Worm (Caenorhabditis elegans) whole organism, L2 larva: ENCODE results near the gene K02D10.2.
A peak's percentile ranks its signal among the peaks of the same experiment; 100 is the strongest.

ENCODE experiments used
- C34F6.9 ChIP-seq: fragments of 150-350 bp; optimal IDR thresholded peaks from 2 replicates; lab custom pipeline; 2014; ENCODE audit warnings: missing biosample characterization, missing genetic modification characterization
- F13H6.1 ChIP-seq: sonication (generic microtip); optimal IDR thresholded peaks from 2 replicates; lab custom pipeline; 2016; ENCODE audit warnings: missing genetic modification characterization, missing compliant biosample characterization
- Y55F3AM.14 ChIP-seq: fragments of 200-800 bp; sonication (Bioruptor generic); optimal IDR thresholded peaks from 2 replicates; lab custom pipeline; 2018; ENCODE audit warnings: mild to moderate bottlenecking, missing genetic modification characterization, missing compliant biosample characterization
- alr-1 ChIP-seq: fragments of 150-350 bp; optimal IDR thresholded peaks from 2 replicates; lab custom pipeline; 2014; ENCODE audit warnings: missing biosample characterization, missing genetic modification characterization
- ama-1 ChIP-seq: fragments of 150-350 bp; optimal IDR thresholded peaks from 2 replicates; lab custom pipeline; 2018; ENCODE audit warnings: inconsistent platforms
- blmp-1 ChIP-seq: sonication (generic microtip); optimal IDR thresholded peaks from 2 replicates; lab custom pipeline; 2017; ENCODE audit warnings: missing genetic modification characterization, mild to moderate bottlenecking, missing compliant biosample characterization, antibody characterized with exemption, moderate library complexity; ENCODE audit not compliant: insufficient read depth
- ceh-16 ChIP-seq: fragments of 150-350 bp; optimal IDR thresholded peaks from 2 replicates; lab custom pipeline; 2014; ENCODE audit warnings: missing biosample characterization, missing genetic modification characterization
- ceh-82 ChIP-seq: fragments of 150-350 bp; optimal IDR thresholded peaks from 2 replicates; lab custom pipeline; 2014; ENCODE audit warnings: missing biosample characterization, missing genetic modification characterization
- crh-2 ChIP-seq: sonication (generic microtip); optimal IDR thresholded peaks from 2 replicates; lab custom pipeline; 2017; ENCODE audit warnings: missing biosample characterization, missing genetic modification characterization
- dmd-4 ChIP-seq: sonication (generic microtip); optimal IDR thresholded peaks from 2 replicates; lab custom pipeline; 2017; ENCODE audit warnings: missing biosample characterization, missing genetic modification characterization
- egl-27 ChIP-seq: sonication (generic microtip); optimal IDR thresholded peaks from 3 replicates; lab custom pipeline; 2017; ENCODE audit warnings: missing biosample characterization, missing genetic modification reagents, missing genetic modification characterization
- elt-1 ChIP-seq: fragments of 150-350 bp; optimal IDR thresholded peaks from 2 replicates; lab custom pipeline; 2014; ENCODE audit warnings: missing biosample characterization, missing genetic modification characterization
- elt-3 ChIP-seq: sonication (generic microtip); optimal IDR thresholded peaks from 2 replicates; lab custom pipeline; 2017; ENCODE audit warnings: missing biosample characterization, missing genetic modification characterization
- fos-1 ChIP-seq: fragments of 150-350 bp; optimal IDR thresholded peaks from 2 replicates; lab custom pipeline; 2014; ENCODE audit warnings: missing biosample characterization, missing genetic modification characterization
- gmeb-1 ChIP-seq: fragments of 150-350 bp; optimal IDR thresholded peaks from 2 replicates; lab custom pipeline; 2014; ENCODE audit warnings: missing biosample characterization, missing genetic modification characterization
- lin-11 ChIP-seq: fragments of 150-350 bp; sonication (generic microtip); optimal IDR thresholded peaks from 2 replicates; lab custom pipeline; 2014; ENCODE audit warnings: missing biosample characterization, missing genetic modification characterization, inconsistent platforms, mixed read lengths
- lin-13 ChIP-seq: fragments of 150-350 bp; optimal IDR thresholded peaks from 2 replicates; lab custom pipeline; 2014; ENCODE audit warnings: missing biosample characterization, missing genetic modification reagents, missing genetic modification characterization
- lin-39 ChIP-seq: fragments of 150-350 bp; optimal IDR thresholded peaks from 2 replicates; lab custom pipeline; 2014; ENCODE audit warnings: missing biosample characterization, missing genetic modification reagents, missing genetic modification characterization
- lsy-2 ChIP-seq, 2 experiments: fragments of 150-350 bp in 1 of 2; sonication (generic microtip) in 1 of 2; optimal IDR thresholded peaks; 2 replicates each; lab custom pipeline; 2014 to 2017; ENCODE audit warnings: missing biosample characterization in 2 of 2, missing genetic modification characterization in 2 of 2
- mdl-1 ChIP-seq, 2 experiments: fragments of 150-350 bp in 1 of 2; sonication (generic microtip) in 1 of 2; optimal IDR thresholded peaks; 2 replicates each; lab custom pipeline; 2017; ENCODE audit warnings: missing biosample characterization in 2 of 2, missing genetic modification characterization in 2 of 2
- nhr-10 ChIP-seq: sonication (generic microtip); optimal IDR thresholded peaks from 2 replicates; lab custom pipeline; 2017; ENCODE audit warnings: missing biosample characterization, missing genetic modification characterization
- nhr-11 ChIP-seq: fragments of 150-350 bp; optimal IDR thresholded peaks from 2 replicates; lab custom pipeline; 2014; ENCODE audit warnings: missing biosample characterization, missing genetic modification characterization
- nhr-12 ChIP-seq: fragments of 150-350 bp; optimal IDR thresholded peaks from 2 replicates; lab custom pipeline; 2014; ENCODE audit warnings: missing biosample characterization, missing genetic modification characterization
- nhr-129 ChIP-seq: fragments of 150-350 bp; optimal IDR thresholded peaks from 2 replicates; lab custom pipeline; 2014; ENCODE audit warnings: missing biosample characterization, missing genetic modification characterization
- nhr-21 ChIP-seq: fragments of 150-350 bp; optimal IDR thresholded peaks from 2 replicates; lab custom pipeline; 2014; ENCODE audit warnings: missing biosample characterization, missing genetic modification characterization
- nhr-23 ChIP-seq: fragments of 150-350 bp; optimal IDR thresholded peaks from 2 replicates; lab custom pipeline; 2014; ENCODE audit warnings: missing biosample characterization, missing genetic modification reagents, missing genetic modification characterization
- nhr-237 ChIP-seq: fragments of 150-350 bp; optimal IDR thresholded peaks from 2 replicates; lab custom pipeline; 2014; ENCODE audit warnings: missing biosample characterization, missing genetic modification characterization
- nhr-25 ChIP-seq: fragments of 150-350 bp; sonication (generic microtip); optimal IDR thresholded peaks from 3 replicates; lab custom pipeline; 2014; ENCODE audit warnings: missing biosample characterization, missing genetic modification characterization
- nhr-6 ChIP-seq: fragments of 150-350 bp; optimal IDR thresholded peaks from 2 replicates; lab custom pipeline; 2014; ENCODE audit warnings: missing biosample characterization, missing genetic modification characterization
- peb-1 ChIP-seq: fragments of 150-350 bp; optimal IDR thresholded peaks from 2 replicates; lab custom pipeline; 2014; ENCODE audit warnings: missing biosample characterization, missing genetic modification characterization
- sem-4 ChIP-seq: fragments of 150-350 bp; optimal IDR thresholded peaks from 2 replicates; lab custom pipeline; 2014; ENCODE audit warnings: missing biosample characterization, missing genetic modification reagents, missing genetic modification characterization
- skn-1 ChIP-seq: sonication (generic microtip); optimal IDR thresholded peaks from 2 replicates; lab custom pipeline; 2017; ENCODE audit warnings: missing biosample characterization, missing genetic modification characterization
- sma-3 ChIP-seq: sonication (generic microtip); optimal IDR thresholded peaks from 2 replicates; lab custom pipeline; 2016; ENCODE audit warnings: missing genetic modification reagents, missing genetic modification characterization, missing compliant biosample characterization
- sma-9 ChIP-seq, 2 experiments: fragments of 150-350 bp in 1 of 2; sonication (generic microtip) in 1 of 2; optimal IDR thresholded peaks; 2 replicates each; lab custom pipeline; 2014 to 2016; ENCODE audit warnings: missing genetic modification characterization in 2 of 2, mild to moderate bottlenecking in 1 of 2, missing biosample characterization in 1 of 2, missing compliant biosample characterization in 1 of 2, missing genetic modification reagents in 1 of 2, moderate library complexity in 1 of 2
- snpc-4 ChIP-seq: fragments of 150-350 bp; optimal IDR thresholded peaks from 2 replicates; lab custom pipeline; 2014; ENCODE audit warnings: missing biosample characterization, missing genetic modification characterization
- unc-39 ChIP-seq: fragments of 150-350 bp; optimal IDR thresholded peaks from 2 replicates; lab custom pipeline; 2014; ENCODE audit warnings: missing biosample characterization, missing genetic modification characterization
- unc-55 ChIP-seq: fragments of 150-350 bp; sonication (generic microtip); optimal IDR thresholded peaks from 3 replicates; lab custom pipeline; 2014; ENCODE audit warnings: missing biosample characterization, missing genetic modification reagents, missing genetic modification characterization
- unc-62 ChIP-seq: fragments of 150-350 bp; optimal IDR thresholded peaks from 2 replicates; lab custom pipeline; 2014; ENCODE audit warnings: missing biosample characterization, missing genetic modification reagents, missing genetic modification characterization
- zag-1 ChIP-seq: fragments of 150-350 bp; optimal IDR thresholded peaks from 2 replicates; lab custom pipeline; 2014; ENCODE audit warnings: missing biosample characterization, missing genetic modification characterization
- ztf-1 ChIP-seq: fragments of 200-800 bp; sonication (Bioruptor generic); conservative IDR thresholded peaks from 2 replicates; pipeline ENCODE4 v1.3.6; 2022; ENCODE audit warnings: missing genetic modification characterization, missing compliant biosample characterization
- ztf-11 ChIP-seq: sonication (generic microtip); optimal IDR thresholded peaks from 2 replicates; lab custom pipeline; 2017; ENCODE audit warnings: missing biosample characterization, missing genetic modification characterization
- ztf-4 ChIP-seq: fragments of 150-350 bp; optimal IDR thresholded peaks from 2 replicates; lab custom pipeline; 2014; ENCODE audit warnings: missing biosample characterization, missing genetic modification characterization

K02D10.2 gene

DNA sequence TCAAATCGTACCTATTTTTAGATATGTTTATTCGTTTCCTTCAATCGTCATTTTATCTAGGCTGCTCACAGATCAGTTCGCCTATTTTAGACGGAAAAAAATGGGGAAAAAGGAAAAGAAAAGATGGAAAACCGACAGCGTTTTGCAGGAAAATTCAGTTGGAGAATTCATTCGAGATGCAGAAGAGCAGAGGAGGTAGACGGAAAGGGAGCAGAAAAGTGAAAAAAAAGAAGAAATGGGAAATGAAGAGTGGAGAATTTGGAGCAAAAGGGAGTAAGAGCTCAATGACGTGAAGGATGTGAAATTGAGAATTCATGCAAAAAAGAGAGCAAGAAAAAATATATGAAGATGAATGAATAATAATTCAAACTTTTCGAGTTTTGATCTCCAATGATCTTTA, 13.4 kb upstream of the K02D10.2 start:
- TF ChIP-seq sma-3 (GFP tag; lab: Kevin White, UChicago) (no peak), zag-1 (tag; lab: Kevin White, UChicago) (no peak), alr-1 (tag; lab: Kevin White, UChicago) (no peak), C34F6.9 (peak; percentile 32), nhr-10 (tag; lab: Kevin White, UChicago) (no peak), lin-39 (tag; lab: Kevin White, UChicago) (no peak), nhr-11 (tag; lab: Kevin White, UChicago) (no peak), elt-3 (tag; lab: Kevin White, UChicago) (no peak), snpc-4 (tag; lab: Kevin White, UChicago) (no peak), unc-55 (peak; percentile 49), sma-9 (GFP tag; optimal IDR thresholded peaks at IDR 0.05; lab: Kevin White, UChicago) (no peak), sma-9 (tag; optimal IDR thresholded peaks at IDR 0.05; lab: Kevin White, UChicago) (no peak), Y55F3AM.14 (GFP tag; lab: Kevin White, UChicago) (no peak), elt-1 (tag; lab: Kevin White, UChicago) (no peak), ztf-1 (no peak)

DNA sequence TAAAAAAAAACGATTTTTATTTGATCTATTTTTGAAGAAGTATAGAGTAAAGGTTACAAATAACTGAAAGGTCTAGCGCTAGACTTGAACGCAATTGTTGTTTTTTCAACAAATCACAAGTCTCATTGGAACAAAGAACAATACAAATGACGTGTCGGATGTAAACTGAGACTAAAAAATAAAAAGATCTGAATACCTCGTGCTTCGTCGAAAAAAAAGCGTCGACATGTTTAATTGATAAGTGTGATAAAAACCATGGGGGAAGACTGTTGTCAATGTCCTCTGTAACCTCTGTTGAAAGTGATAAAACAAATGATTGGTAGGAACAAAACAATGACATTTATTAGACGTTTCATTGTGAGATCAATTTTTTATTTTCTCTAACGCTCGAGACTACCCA, 11.7 kb upstream of the K02D10.2 start:
- TF ChIP-seq nhr-129 (tag; lab: Kevin White, UChicago) (peak; percentile 47), skn-1 (tag; lab: Kevin White, UChicago) (peak; percentile 7), F13H6.1 (tag; lab: Kevin White, UChicago) (peak; percentile 10), peb-1 (tag; lab: Kevin White, UChicago) (no peak), crh-2 (tag; lab: Kevin White, UChicago) (peak; percentile 67), ceh-82 (tag; lab: Kevin White, UChicago) (no peak), ztf-1 (no peak), sma-9 (GFP tag; optimal IDR thresholded peaks at IDR 0.05; lab: Kevin White, UChicago) (peak; percentile 67), sma-9 (tag; optimal IDR thresholded peaks at IDR 0.05; lab: Kevin White, UChicago) (no peak), lsy-2 (tag; optimal IDR thresholded peaks at IDR 0.05; lab: Kevin White, UChicago) (peak in 1 of 2 experiments; percentile 4), ama-1 (lab: Kevin White, UChicago) (no peak), nhr-25 (tag; lab: Kevin White, UChicago) (peak; percentile 51), fos-1 (tag; lab: Kevin White, UChicago) (peak; percentile 60)

DNA sequence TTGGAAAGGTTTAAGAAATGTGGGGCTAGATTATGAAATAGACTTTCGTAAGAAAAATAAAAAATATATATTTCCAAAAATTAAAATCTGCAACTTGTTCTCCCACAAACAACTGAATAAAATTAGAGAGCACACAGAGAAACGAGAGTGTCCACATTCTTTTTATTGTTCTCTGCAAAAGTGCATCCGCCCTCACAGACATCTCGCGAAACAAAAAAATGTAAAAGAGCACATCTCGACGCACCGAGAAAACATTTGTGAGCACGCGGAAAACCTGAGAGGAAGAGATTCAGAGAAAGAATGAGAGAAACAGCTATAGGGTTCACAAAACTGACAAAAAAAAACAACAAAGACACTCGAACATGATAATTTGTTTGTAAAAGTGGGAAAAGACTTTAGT, 11.0 kb upstream of the K02D10.2 start:
- TF ChIP-seq ceh-82 (tag; lab: Kevin White, UChicago) (no peak), nhr-23 (no peak), F13H6.1 (tag; lab: Kevin White, UChicago) (peak; percentile 38), unc-62 (GFP tag; lab: Kevin White, UChicago) (no peak), Y55F3AM.14 (GFP tag; lab: Kevin White, UChicago) (no peak), mdl-1 (tag; optimal IDR thresholded peaks at IDR 0.05; lab: Kevin White, UChicago) (peak in 1 of 2 experiments; percentile 15), unc-39 (tag; lab: Kevin White, UChicago) (no peak), nhr-6 (tag; lab: Kevin White, UChicago) (no peak), ztf-11 (no peak), unc-55 (peak; percentile 9), lin-11 (tag; lab: Kevin White, UChicago) (no peak), ztf-4 (no peak), lsy-2 (tag; optimal IDR thresholded peaks at IDR 0.05; lab: Kevin White, UChicago) (peak in 1 of 2 experiments; percentile 31), elt-3 (tag; lab: Kevin White, UChicago) (no peak), alr-1 (tag; lab: Kevin White, UChicago) (no peak), blmp-1 (tag; lab: Kevin White, UChicago) (no peak), nhr-12 (tag; lab: Kevin White, UChicago) (no peak), C34F6.9 (peak; percentile 22), nhr-129 (tag; lab: Kevin White, UChicago) (peak; percentile 36), lin-39 (tag; lab: Kevin White, UChicago) (no peak), dmd-4 (tag; lab: Kevin White, UChicago) (no peak), ceh-16 (no peak), sma-3 (GFP tag; lab: Kevin White, UChicago) (no peak)

DNA sequence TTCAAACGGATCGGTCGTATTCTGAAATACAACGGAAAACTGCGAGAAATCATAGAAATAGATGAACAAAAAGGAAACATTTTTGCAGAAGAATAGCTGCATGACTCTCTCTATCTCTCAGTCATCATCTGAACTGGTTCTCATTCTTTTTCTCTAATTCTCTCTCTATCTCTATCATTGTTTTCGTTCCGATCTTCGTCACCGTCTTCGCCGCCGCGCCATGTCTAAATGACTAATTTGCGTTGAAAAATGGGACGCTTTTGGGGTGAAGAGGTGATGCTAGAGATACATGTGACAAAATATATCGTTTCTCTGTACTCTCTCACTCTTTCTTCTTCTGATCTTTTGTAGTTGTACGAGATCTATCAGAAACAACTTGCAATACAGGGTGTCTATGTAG, 9.4 kb upstream of the K02D10.2 start:
- TF ChIP-seq egl-27 (tag; lab: Kevin White, UChicago) (peak; percentile 56), unc-39 (tag; lab: Kevin White, UChicago) (no peak), sma-9 (GFP tag; optimal IDR thresholded peaks at IDR 0.05; lab: Kevin White, UChicago) (peak; percentile 73), sma-9 (tag; optimal IDR thresholded peaks at IDR 0.05; lab: Kevin White, UChicago) (no peak), mdl-1 (tag; optimal IDR thresholded peaks at IDR 0.05; lab: Kevin White, UChicago) (peak; percentile 43 to 81), sem-4 (peak; percentile 47), ztf-4 (peak; percentile 3), F13H6.1 (tag; lab: Kevin White, UChicago) (peak; percentile 29), zag-1 (tag; lab: Kevin White, UChicago) (no peak), lin-13 (GFP tag; lab: Kevin White, UChicago) (peak; percentile 40), nhr-6 (tag; lab: Kevin White, UChicago) (peak; percentile 14), sma-3 (GFP tag; lab: Kevin White, UChicago) (peak; percentile 91), nhr-237 (tag; lab: Kevin White, UChicago) (no peak), dmd-4 (tag; lab: Kevin White, UChicago) (no peak), lsy-2 (tag; optimal IDR thresholded peaks at IDR 0.05; lab: Kevin White, UChicago) (peak in 1 of 2 experiments; percentile 62), fos-1 (tag; lab: Kevin White, UChicago) (peak; percentile 79), gmeb-1 (tag; lab: Kevin White, UChicago) (peak; percentile 37), crh-2 (tag; lab: Kevin White, UChicago) (peak; percentile 73), blmp-1 (tag; lab: Kevin White, UChicago) (peak; percentile 83), nhr-21 (peak; percentile 92), nhr-10 (tag; lab: Kevin White, UChicago) (no peak), alr-1 (tag; lab: Kevin White, UChicago) (no peak), nhr-129 (tag; lab: Kevin White, UChicago) (peak; percentile 37), C34F6.9 (peak; percentile 44), Y55F3AM.14 (GFP tag; lab: Kevin White, UChicago) (no peak), nhr-25 (tag; lab: Kevin White, UChicago) (peak; percentile 95), unc-55 (peak; percentile 39)
